Fruit fly (Drosophila melanogaster): Measurements from ENCODE around the gene brk.
A peak's percentile ranks its signal among the peaks of the same experiment; 100 is the strongest.

The brk gene

dm6 chrX:7305753-7306338 lies 1.9 kb upstream of the brk start (continued):
- TF ChIP-seq CG12236 (GFP tag; optimal IDR thresholded peaks at IDR 0.05) (no peak), CG8281 (tag; optimal IDR thresholded peaks at IDR 0.05) (peak; percentile 18), CG17568 (GFP tag; optimal IDR thresholded peaks at IDR 0.05) (no peak), PHDP (tag; optimal IDR thresholded peaks at IDR 0.05) (peak; percentile 43), CG14965 (GFP tag; optimal IDR thresholded peaks at IDR 0.05; ENCODE audit: borderline replicate concordance) (no peak), kah (GFP tag; optimal IDR thresholded peaks at IDR 0.05) (no peak), MTF-1 (GFP tag; optimal IDR thresholded peaks at IDR 0.05; ENCODE audit: borderline replicate concordance) (peak; percentile 23), CG30431 (GFP tag; optimal IDR thresholded peaks at IDR 0.05) (peak; percentile 73), sob (GFP tag; IDR thresholded peaks at IDR 0.05) (no peak), CG5180 (GFP tag; optimal IDR thresholded peaks at IDR 0.05) (no peak), CG17385 (GFP tag; optimal IDR thresholded peaks at IDR 0.05) (peak; percentile 42), stwl (tag; optimal IDR thresholded peaks at IDR 0.05) (no peak), chinmo (GFP tag; IDR thresholded peaks at IDR 0.05; ENCODE audit: partially characterized antibody) (no peak), Abd-B (GFP tag; optimal IDR thresholded peaks at IDR 0.05) (peak; percentile 55), salm (tag; optimal IDR thresholded peaks at IDR 0.05) (no peak), Chrac-16 (GFP tag; optimal IDR thresholded peaks at IDR 0.05) (peak; percentile 53), da (GFP tag; optimal IDR thresholded peaks at IDR 0.05) (no peak), psq (GFP tag; optimal IDR thresholded peaks at IDR 0.05) (no peak), inv (GFP tag; IDR thresholded peaks at IDR 0.05; ENCODE audit: partially characterized antibody) (no peak), CG17186 (GFP tag; optimal IDR thresholded peaks at IDR 0.05) (no peak), CG13624 (GFP tag; optimal IDR thresholded peaks at IDR 0.05) (no peak), gro (GFP tag; optimal IDR thresholded peaks at IDR 0.05) (no peak), sens-2 (GFP tag; IDR thresholded peaks at IDR 0.05) (no peak), bbx (GFP tag; IDR thresholded peaks at IDR 0.05; ENCODE audit: partially characterized antibody) (no peak), prd (optimal IDR thresholded peaks at IDR 0.05) (no peak), prd (GFP tag; IDR thresholded peaks at IDR 0.05) (peak; percentile 69), zen2 (GFP tag; IDR thresholded peaks at IDR 0.05; ENCODE audit: partially characterized antibody) (no peak), oc (tag; optimal IDR thresholded peaks at IDR 0.05) (peak; percentile 26), Ada2b (GFP tag; IDR thresholded peaks at IDR 0.05) (0 out of 2 replicates have a peak, but pooled peaks have one; percentile 15), tll (GFP tag; optimal IDR thresholded peaks at IDR 0.05) (no peak), Ets97D (GFP tag; optimal IDR thresholded peaks at IDR 0.05) (no peak), CG1647 (GFP tag; optimal IDR thresholded peaks at IDR 0.05) (peak; percentile 16), danr (GFP tag; IDR thresholded peaks at IDR 0.05) (no peak), jumu (GFP tag; optimal IDR thresholded peaks at IDR 0.05) (peak; percentile 36), CG3407 (GFP tag; optimal IDR thresholded peaks at IDR 0.05) (no peak), CG13894 (tag; optimal IDR thresholded peaks at IDR 0.05) (no peak), nau (GFP tag; optimal IDR thresholded peaks at IDR 0.05) (peak; percentile 47), pum (GFP tag; optimal IDR thresholded peaks at IDR 0.05) (peak; percentile 30), ems (GFP tag; optimal IDR thresholded peaks at IDR 0.05) (no peak), CG30403 (GFP tag; optimal IDR thresholded peaks at IDR 0.05) (peak; percentile 68), CG7357 (GFP tag; IDR thresholded peaks at IDR 0.05) (0 out of 3 replicates have a peak, but pooled peaks have one; percentile 39), twi (tag; optimal IDR thresholded peaks at IDR 0.05) (peak; percentile 37), sens (GFP tag) (peak; percentile 86), CG4360 (GFP tag; IDR thresholded peaks at IDR 0.05) (peak; percentile 55; the same call in 1 of the 2 replicates), cwo (GFP tag; optimal IDR thresholded peaks at IDR 0.05) (peak; percentile 36), Bgb (GFP tag; IDR thresholded peaks at IDR 0.05; ENCODE audit: partially characterized antibody) (no peak), ara (GFP tag; IDR thresholded peaks at IDR 0.05) (peak; percentile 47; the same call in 1 of the 2 replicates), Adf1 (GFP tag; IDR thresholded peaks at IDR 0.05) (peak; percentile 8; the same call in 1 of the 2 replicates), kni (GFP tag; optimal IDR thresholded peaks at IDR 0.05) (peak; percentile 36)
